Worm (Caenorhabditis elegans) whole organism, L3 larva: ENCODE results near the gene mdt-8.
A peak's percentile ranks its signal among the peaks of the same experiment; 100 is the strongest.

Source experiments
- R02D3.7 ChIP-seq: fragments of 150-350 bp; optimal IDR thresholded peaks from 2 replicates; lab custom pipeline; 2014; ENCODE audit warnings: missing biosample characterization, missing genetic modification characterization
- ZK546.5 ChIP-seq: sonication (generic microtip); optimal IDR thresholded peaks from 2 replicates; lab custom pipeline; 2017; ENCODE audit warnings: missing biosample characterization, missing genetic modification characterization
- aly-2 ChIP-seq: fragments of 150-350 bp; optimal IDR thresholded peaks from 2 replicates; lab custom pipeline; 2014; ENCODE audit warnings: missing biosample characterization, missing genetic modification characterization
- ama-1 ChIP-seq: fragments of 150-350 bp; optimal IDR thresholded peaks from 2 replicates; lab custom pipeline; 2018
- ceh-16 ChIP-seq: sonication (generic microtip); optimal IDR thresholded peaks from 2 replicates; lab custom pipeline; 2017; ENCODE audit warnings: missing biosample characterization, missing genetic modification characterization
- ceh-28 ChIP-seq: fragments of 150-350 bp; optimal IDR thresholded peaks from 2 replicates; lab custom pipeline; 2014; ENCODE audit warnings: missing biosample characterization, missing genetic modification reagents, missing genetic modification characterization
- ceh-82 ChIP-seq: fragments of 150-350 bp; optimal IDR thresholded peaks from 2 replicates; lab custom pipeline; 2014; ENCODE audit warnings: missing biosample characterization, missing genetic modification characterization
- ceh-9 ChIP-seq: sonication (generic microtip); optimal IDR thresholded peaks from 2 replicates; lab custom pipeline; 2018; ENCODE audit warnings: missing biosample characterization, missing genetic modification characterization
- daf-12 ChIP-seq: fragments of 150-350 bp; optimal IDR thresholded peaks from 2 replicates; lab custom pipeline; 2014; ENCODE audit warnings: missing biosample characterization, missing genetic modification reagents, missing genetic modification characterization
- egl-27 ChIP-seq: sonication (generic microtip); optimal IDR thresholded peaks from 4 replicates; lab custom pipeline; 2017; ENCODE audit warnings: missing biosample characterization, missing genetic modification reagents, missing genetic modification characterization
- egl-5 ChIP-seq: fragments of 150-350 bp; optimal IDR thresholded peaks from 2 replicates; lab custom pipeline; 2017; ENCODE audit warnings: missing biosample characterization, missing genetic modification reagents, missing genetic modification characterization, inconsistent platforms
- elt-1 ChIP-seq: fragments of 150-350 bp; optimal IDR thresholded peaks from 2 replicates; lab custom pipeline; 2014; ENCODE audit warnings: missing biosample characterization, missing genetic modification characterization
- elt-2 ChIP-seq: sonication (generic microtip); optimal IDR thresholded peaks from 2 replicates; lab custom pipeline; 2016; ENCODE audit warnings: missing genetic modification reagents, mild to moderate bottlenecking, missing genetic modification characterization, missing compliant biosample characterization
- eor-1 ChIP-seq, 2 experiments: fragments of 150-350 bp; optimal IDR thresholded peaks; 2 replicates each; lab custom pipeline; 2014 to 2018; ENCODE audit warnings: missing biosample characterization in 2 of 2, missing genetic modification characterization in 2 of 2
- fkh-2 ChIP-seq: fragments of 150-350 bp; optimal IDR thresholded peaks from 2 replicates; lab custom pipeline; 2014; ENCODE audit warnings: missing biosample characterization, missing genetic modification reagents, missing genetic modification characterization
- fos-1 ChIP-seq: fragments of 150-350 bp; optimal IDR thresholded peaks from 2 replicates; lab custom pipeline; 2014; ENCODE audit warnings: missing biosample characterization, missing genetic modification characterization
- hmg-11 ChIP-seq: sonication (generic microtip); optimal IDR thresholded peaks from 2 replicates; lab custom pipeline; 2016; ENCODE audit warnings: missing genetic modification characterization, missing compliant biosample characterization
- jun-1 ChIP-seq: fragments of 150-350 bp; optimal IDR thresholded peaks from 2 replicates; lab custom pipeline; 2014; ENCODE audit warnings: missing biosample characterization, missing genetic modification reagents, missing genetic modification characterization
- lin-15B ChIP-seq: fragments of 150-350 bp; optimal IDR thresholded peaks from 2 replicates; lab custom pipeline; 2014; ENCODE audit warnings: missing biosample characterization, missing genetic modification characterization
- lin-39 ChIP-seq: fragments of 150-350 bp; optimal IDR thresholded peaks from 2 replicates; lab custom pipeline; 2018; ENCODE audit warnings: missing biosample characterization, missing genetic modification reagents, missing genetic modification characterization
- lsy-12 ChIP-seq: sonication (generic microtip); optimal IDR thresholded peaks from 2 replicates; lab custom pipeline; 2016; ENCODE audit warnings: mild to moderate bottlenecking, missing genetic modification characterization, missing compliant biosample characterization
- mdl-1 ChIP-seq: fragments of 150-350 bp; optimal IDR thresholded peaks from 2 replicates; lab custom pipeline; 2014; ENCODE audit warnings: missing biosample characterization, missing genetic modification characterization
- nfya-1 ChIP-seq: sonication (generic microtip); optimal IDR thresholded peaks from 2 replicates; lab custom pipeline; 2017; ENCODE audit warnings: missing genetic modification characterization, mild to moderate bottlenecking, missing compliant biosample characterization, antibody characterized with exemption, moderate library complexity; ENCODE audit not compliant: insufficient read depth
- nhr-11 ChIP-seq: fragments of 150-350 bp; optimal IDR thresholded peaks from 2 replicates; lab custom pipeline; 2014; ENCODE audit warnings: missing biosample characterization, missing genetic modification characterization
- nhr-12 ChIP-seq: fragments of 150-350 bp; optimal IDR thresholded peaks from 2 replicates; lab custom pipeline; 2014; ENCODE audit warnings: missing biosample characterization, missing genetic modification characterization
- nhr-237 ChIP-seq: fragments of 150-350 bp; optimal IDR thresholded peaks from 2 replicates; lab custom pipeline; 2014; ENCODE audit warnings: missing biosample characterization, missing genetic modification characterization
- nhr-25 ChIP-seq: sonication (generic microtip); optimal IDR thresholded peaks from 2 replicates; lab custom pipeline; 2017; ENCODE audit warnings: missing biosample characterization, missing genetic modification characterization
- nhr-28 ChIP-seq: fragments of 150-350 bp; optimal IDR thresholded peaks from 2 replicates; lab custom pipeline; 2014; ENCODE audit warnings: missing biosample characterization, missing genetic modification characterization
- nhr-43 ChIP-seq: sonication (generic microtip); optimal IDR thresholded peaks from 2 replicates; lab custom pipeline; 2016; ENCODE audit warnings: mild to moderate bottlenecking, missing genetic modification characterization, missing compliant biosample characterization; ENCODE audit not compliant: poor library complexity, severe bottlenecking
- nhr-67 ChIP-seq: fragments of 150-350 bp; optimal IDR thresholded peaks from 2 replicates; lab custom pipeline; 2014; ENCODE audit warnings: missing biosample characterization, missing genetic modification characterization
- nhr-76 ChIP-seq: fragments of 150-350 bp; sonication (generic microtip); optimal IDR thresholded peaks from 5 replicates; lab custom pipeline; 2014; ENCODE audit warnings: missing biosample characterization, missing genetic modification characterization
- nhr-77 ChIP-seq: fragments of 150-350 bp; optimal IDR thresholded peaks from 2 replicates; lab custom pipeline; 2014; ENCODE audit warnings: missing biosample characterization, missing genetic modification characterization
- pha-4 ChIP-seq: fragments of 150-350 bp; optimal IDR thresholded peaks from 2 replicates; lab custom pipeline; 2014; ENCODE audit warnings: missing biosample characterization, missing genetic modification reagents, missing genetic modification characterization
- sea-2 ChIP-seq: fragments of 150-350 bp; sonication (generic microtip); optimal IDR thresholded peaks from 4 replicates; lab custom pipeline; 2014; ENCODE audit warnings: missing biosample characterization, missing genetic modification reagents, missing genetic modification characterization
- skn-1 ChIP-seq: fragments of 150-350 bp; optimal IDR thresholded peaks from 2 replicates; lab custom pipeline; 2014; ENCODE audit warnings: missing biosample characterization, missing genetic modification characterization
- snpc-4 ChIP-seq: fragments of 150-350 bp; optimal IDR thresholded peaks from 2 replicates; lab custom pipeline; 2014; ENCODE audit warnings: missing biosample characterization, missing genetic modification characterization
- tbx-2 ChIP-seq: sonication (generic microtip); optimal IDR thresholded peaks from 2 replicates; lab custom pipeline; 2016; ENCODE audit warnings: mild to moderate bottlenecking, missing genetic modification characterization, missing compliant biosample characterization
- unc-39 ChIP-seq: sonication (generic microtip); optimal IDR thresholded peaks from 4 replicates; lab custom pipeline; 2017; ENCODE audit warnings: missing biosample characterization, missing genetic modification characterization
- unc-62 ChIP-seq: fragments of 150-350 bp; sonication (generic microtip); optimal IDR thresholded peaks from 4 replicates; lab custom pipeline; 2014; ENCODE audit warnings: missing biosample characterization, missing genetic modification reagents, missing genetic modification characterization
- ztf-4 ChIP-seq: fragments of 150-350 bp; optimal IDR thresholded peaks from 2 replicates; lab custom pipeline; 2014; ENCODE audit warnings: missing biosample characterization, missing genetic modification characterization

mdt-8 gene

ce11 chrII:11514775-11515174, 18.8 kb downstream of the mdt-8 start, which contains the start of gene srh-44:
srh-44 (plus strand) TSS chrII:11515075.
- TF ChIP-seq sea-2 (GFP tag; lab: Kevin White, UChicago) (no peak), nhr-67 (tag; lab: Kevin White, UChicago) (no peak), snpc-4 (tag; lab: Kevin White, UChicago) (no peak), unc-39 (no peak), skn-1 (tag; lab: Kevin White, UChicago) (no peak), ZK546.5 (tag; lab: Kevin White, UChicago) (no peak), lsy-12 (tag; lab: Kevin White, UChicago) (no peak), lin-15B (tag; lab: Kevin White, UChicago) (no peak), ceh-9 (no peak), eor-1 (tag; optimal IDR thresholded peaks at IDR 0.05; lab: Kevin White, UChicago) (no peak), mdl-1 (tag; lab: Kevin White, UChicago) (no peak), nhr-12 (tag; lab: Kevin White, UChicago) (no peak), egl-5 (tag; lab: Kevin White, UChicago) (no peak), nhr-76 (tag; lab: Kevin White, UChicago) (no peak), elt-2 (tag; lab: Kevin White, UChicago) (no peak), nhr-77 (no peak), tbx-2 (tag; lab: Kevin White, UChicago) (no peak), ceh-28 (tag; lab: Kevin White, UChicago) (no peak)

ce11 chrII:11512921-11513320, 20.7 kb downstream of the mdt-8 start:
- no peak for TF ChIP-seq eor-1 (tag; optimal IDR thresholded peaks at IDR 0.05; lab: Kevin White, UChicago)
- no peak for TF ChIP-seq egl-27 (tag; lab: Kevin White, UChicago)
- no peak for TF ChIP-seq sea-2 (GFP tag; lab: Kevin White, UChicago)
- no peak for TF ChIP-seq ceh-28 (tag; lab: Kevin White, UChicago)
- TF ChIP-seq nhr-237 (tag; lab: Kevin White, UChicago), result no peak
- no peak for TF ChIP-seq elt-2 (tag; lab: Kevin White, UChicago)
- no peak for TF ChIP-seq ztf-4 (tag; lab: Kevin White, UChicago)
- TF ChIP-seq ceh-16 (tag; lab: Kevin White, UChicago), result no peak
- TF ChIP-seq nhr-25, result no peak
- no peak for TF ChIP-seq mdl-1 (tag; lab: Kevin White, UChicago)
- no peak for TF ChIP-seq nfya-1 (tag; lab: Kevin White, UChicago)
- TF ChIP-seq nhr-11 (tag; lab: Kevin White, UChicago), result no peak
- TF ChIP-seq ceh-9, result no peak
- no peak for TF ChIP-seq ZK546.5 (tag; lab: Kevin White, UChicago)
- TF ChIP-seq nhr-12 (tag; lab: Kevin White, UChicago), result no peak

ce11 chrII:11510373-11510772, 23.2 kb downstream of the mdt-8 start, which contains the start of gene npr-41:
npr-41 (plus strand) TSS chrII:11510673.
- TF ChIP-seq skn-1 (tag; lab: Kevin White, UChicago) (no peak), nhr-43 (tag; lab: Kevin White, UChicago) (no peak), nhr-28 (tag; lab: Kevin White, UChicago) (no peak), nhr-25 (peak; percentile 69)
- TF ChIP-seq, all 47 proteins: peak for 1

- TF ChIP-seq lin-39 (tag; lab: Kevin White, UChicago), result no peak
- TF ChIP-seq fos-1 (tag; lab: Kevin White, UChicago), result no peak
- TF ChIP-seq ceh-28 (tag; lab: Kevin White, UChicago), result no peak
- TF ChIP-seq nhr-12 (tag; lab: Kevin White, UChicago), result no peak
- no peak for TF ChIP-seq unc-39
- no peak for TF ChIP-seq elt-1 (tag; lab: Kevin White, UChicago)
- no peak for TF ChIP-seq hmg-11 (tag; lab: Kevin White, UChicago)
- no peak for TF ChIP-seq ceh-82 (tag; lab: Kevin White, UChicago)
- TF ChIP-seq jun-1, result no peak
- TF ChIP-seq sea-2 (GFP tag; lab: Kevin White, UChicago), result no peak
- no peak for TF ChIP-seq elt-2 (tag; lab: Kevin White, UChicago)
- TF ChIP-seq, all 47 proteins: peak for 0
Measured at ce11 chrII:11503761-11504160, 29.9 kb downstream of the mdt-8 start.

- TF ChIP-seq egl-27 (tag; lab: Kevin White, UChicago) (no peak), aly-2 (no peak), fkh-2 (tag; lab: Kevin White, UChicago) (no peak), unc-62 (GFP tag; lab: Kevin White, UChicago) (no peak), jun-1 (no peak), nhr-12 (tag; lab: Kevin White, UChicago) (no peak), sea-2 (GFP tag; lab: Kevin White, UChicago) (no peak), pha-4 (tag; lab: Kevin White, UChicago) (no peak), ceh-9 (no peak), R02D3.7 (tag; lab: Kevin White, UChicago) (no peak), nhr-43 (tag; lab: Kevin White, UChicago) (peak; percentile 81), unc-39 (no peak), nhr-25 (peak; percentile 60), lsy-12 (tag; lab: Kevin White, UChicago) (no peak), ama-1 (lab: Kevin White, UChicago) (no peak), nhr-28 (tag; lab: Kevin White, UChicago) (no peak), nhr-77 (no peak), lin-39 (tag; lab: Kevin White, UChicago) (no peak), snpc-4 (tag; lab: Kevin White, UChicago) (no peak), nhr-67 (tag; lab: Kevin White, UChicago) (no peak), tbx-2 (tag; lab: Kevin White, UChicago) (peak; percentile 39), fos-1 (tag; lab: Kevin White, UChicago) (no peak), egl-5 (tag; lab: Kevin White, UChicago) (no peak), daf-12 (tag; lab: Kevin White, UChicago) (no peak), hmg-11 (tag; lab: Kevin White, UChicago) (no peak), eor-1 (tag; optimal IDR thresholded peaks at IDR 0.05; lab: Kevin White, UChicago) (no peak), skn-1 (tag; lab: Kevin White, UChicago) (no peak)
Measured at ce11 chrII:11501956-11502355, 31.7 kb downstream of the mdt-8 start.
